Worm (Caenorhabditis elegans): ENCODE data around the gene nta-1.

DNA sequence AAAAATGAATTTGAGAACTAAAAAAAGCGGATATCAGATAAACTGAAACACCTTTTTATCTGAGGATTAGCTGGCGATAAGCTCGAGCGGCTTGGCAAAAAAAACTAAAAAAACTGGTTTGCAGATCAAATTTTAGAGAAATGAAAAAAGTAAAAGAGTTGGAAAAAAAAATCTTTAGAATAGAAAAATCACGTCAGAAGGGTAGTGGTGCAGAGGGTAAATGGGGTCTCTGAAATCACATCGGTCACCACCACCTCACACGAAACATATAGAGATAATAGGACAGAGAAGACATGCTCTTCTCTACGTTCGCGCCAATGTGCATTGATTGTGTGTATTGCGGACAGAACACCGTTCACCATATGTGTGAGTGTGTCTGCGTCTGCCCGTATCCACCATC lies 37.6 kb upstream of the nta-1 start:
- TF ChIP-seq flt-1 (GFP tag; IDR thresholded peaks at IDR 0.05) (no peak), tbx-37 (GFP tag; conservative IDR thresholded peaks at IDR 0.05) (no peak), B0310.2 (tag; optimal IDR thresholded peaks at IDR 0.05) (no peak), ets-7 (tag; optimal IDR thresholded peaks at IDR 0.05) (no peak), ceh-13 (GFP tag; optimal IDR thresholded peaks at IDR 0.05) (no peak), ama-1 (optimal IDR thresholded peaks at IDR 0.05) (no peak), pes-1 (GFP tag; IDR thresholded peaks at IDR 0.05) (no peak), tra-4 (tag; optimal IDR thresholded peaks at IDR 0.05) (no peak), scrt-1 (GFP tag; IDR thresholded peaks at IDR 0.05) (no peak), sea-1 (GFP tag; conservative IDR thresholded peaks at IDR 0.05) (no peak)

All from whole organism, early embryonic.